Fruit fly (Drosophila melanogaster) whole organism, embryonic: ENCODE data around the gene Rabex-5.
A peak's percentile ranks its signal among the peaks of the same experiment; 100 is the strongest.

Experiments
- Adf1 ChIP-seq: fragments of 200-800 bp; sonication (Bioruptor generic); IDR thresholded peaks from 2 replicates; pipeline ENCODE4 v1.3.6; 2022; ENCODE audit warnings: missing biosample characterization, missing genetic modification characterization
- C15 ChIP-seq: fragments of 200-800 bp; sonication (Bioruptor generic); IDR thresholded peaks from 3 replicates; pipeline ENCODE4 v1.3.6; 2022; ENCODE audit warnings: missing biosample characterization, missing genetic modification characterization
- CG10267 ChIP-seq: fragments of 200-800 bp; sonication (Bioruptor generic); optimal IDR thresholded peaks from 2 replicates; lab custom pipeline; 2018; ENCODE audit warnings: missing biosample characterization, mild to moderate bottlenecking, missing genetic modification characterization, moderate library complexity
- CG11456 ChIP-seq: fragments of 200-800 bp; sonication (Bioruptor generic); IDR thresholded peaks from 3 replicates; pipeline ENCODE4 v1.3.6; 2022; ENCODE audit warnings: missing biosample characterization, missing genetic modification characterization
- CG12071 ChIP-seq: fragments of 200-800 bp; sonication (Bioruptor generic); optimal IDR thresholded peaks from 3 replicates; lab custom pipeline; 2018; ENCODE audit warnings: missing biosample characterization, mild to moderate bottlenecking, missing genetic modification characterization
- CG12299 ChIP-seq: fragments of 200-800 bp; sonication (Bioruptor generic); optimal IDR thresholded peaks from 2 replicates; lab custom pipeline; 2018; ENCODE audit warnings: missing biosample characterization, mild to moderate bottlenecking, missing genetic modification characterization
- CG13287 ChIP-seq: fragments of 200-800 bp; sonication (Bioruptor generic); IDR thresholded peaks from 2 replicates; pipeline ENCODE4 v1.3.6; 2022; ENCODE audit warnings: missing biosample characterization, missing genetic modification characterization; ENCODE audit not compliant: partially characterized antibody
- CG13624 ChIP-seq: fragments of 200-800 bp; sonication (Bioruptor generic); optimal IDR thresholded peaks from 2 replicates; lab custom pipeline; 2016; ENCODE audit warnings: missing biosample characterization, missing genetic modification characterization
- CG14441 ChIP-seq: fragments of 200-800 bp; sonication (Bioruptor generic); IDR thresholded peaks from 2 replicates; pipeline ENCODE4 v1.3.6; 2022; ENCODE audit warnings: missing biosample characterization, missing genetic modification characterization
- CG15269 ChIP-seq: fragments of 200-800 bp; sonication (Bioruptor generic); optimal IDR thresholded peaks from 2 replicates; lab custom pipeline; 2018; ENCODE audit warnings: missing biosample characterization, mild to moderate bottlenecking, missing genetic modification characterization, moderate library complexity
- CG17328 ChIP-seq: fragments of 200-800 bp; sonication (Bioruptor generic); IDR thresholded peaks from 2 replicates; pipeline ENCODE4 v1.3.6; 2022; ENCODE audit warnings: missing biosample characterization, missing genetic modification characterization
- CG2889 ChIP-seq: fragments of 200-800 bp; sonication (Bioruptor generic); IDR thresholded peaks from 3 replicates; pipeline ENCODE4 v1.3.6; 2022; ENCODE audit warnings: missing biosample characterization, missing genetic modification characterization
- CG32532 ChIP-seq: fragments of 200-800 bp; sonication (Bioruptor generic); IDR thresholded peaks from 2 replicates; pipeline ENCODE4 v1.3.6; 2022; ENCODE audit warnings: missing biosample characterization, missing genetic modification characterization
- CG34224 ChIP-seq: fragments of 200-800 bp; sonication (Bioruptor generic); IDR thresholded peaks from 3 replicates; pipeline ENCODE4 v1.3.6; 2022; ENCODE audit warnings: missing biosample characterization, missing genetic modification characterization; ENCODE audit not compliant: partially characterized antibody
- CG4328 ChIP-seq: fragments of 200-800 bp; sonication (Bioruptor generic); optimal IDR thresholded peaks from 3 replicates; lab custom pipeline; 2017; ENCODE audit warnings: missing biosample characterization, missing genetic modification reagents, missing genetic modification characterization
- CG4360 ChIP-seq: fragments of 200-800 bp; sonication (Bioruptor generic); IDR thresholded peaks from 2 replicates; pipeline ENCODE4 v1.3.6; 2022; ENCODE audit warnings: missing biosample characterization, missing genetic modification characterization
- CG4730 ChIP-seq: fragments of 200-800 bp; sonication (Bioruptor generic); IDR thresholded peaks from 2 replicates; pipeline ENCODE4 v1.3.6; 2022; ENCODE audit warnings: missing biosample characterization, missing genetic modification characterization
- CG5245 ChIP-seq: fragments of 200-800 bp; sonication (Bioruptor generic); optimal IDR thresholded peaks from 3 replicates; lab custom pipeline; 2016; ENCODE audit warnings: missing biosample characterization, missing genetic modification characterization
- CG6254 ChIP-seq: fragments of 200-800 bp; sonication (Bioruptor generic); optimal IDR thresholded peaks from 3 replicates; lab custom pipeline; 2017; ENCODE audit warnings: mild to moderate bottlenecking, missing biosample characterization, missing genetic modification reagents, missing genetic modification characterization
- CG6813 ChIP-seq: fragments of 200-800 bp; sonication (Bioruptor generic); optimal IDR thresholded peaks from 2 replicates; lab custom pipeline; 2017; ENCODE audit warnings: missing biosample characterization, missing genetic modification characterization, mild to moderate bottlenecking, moderate library complexity, missing genetic modification reagents
- CG7987 ChIP-seq: fragments of 200-800 bp; sonication (Bioruptor generic); optimal IDR thresholded peaks from 2 replicates; lab custom pipeline; 2018; ENCODE audit warnings: missing biosample characterization, mild to moderate bottlenecking, missing genetic modification characterization, moderate library complexity
- CG8290 ChIP-seq, 3 experiments: fragments of 200-800 bp; sonication (Bioruptor generic); optimal IDR thresholded peaks; 2 replicates each; lab custom pipeline; 2016 to 2019; ENCODE audit warnings: missing biosample characterization in 3 of 3, missing genetic modification characterization in 3 of 3, mild to moderate bottlenecking in 2 of 3, moderate library complexity in 1 of 3
- CoRest ChIP-seq: fragments of 200-800 bp; sonication (Bioruptor generic); optimal IDR thresholded peaks from 3 replicates; lab custom pipeline; 2018; ENCODE audit warnings: missing biosample characterization, mild to moderate bottlenecking, missing genetic modification characterization, moderate library complexity
- Dip3 ChIP-seq: fragments of 200-800 bp; sonication (Bioruptor generic); optimal IDR thresholded peaks from 3 replicates; lab custom pipeline; 2016; ENCODE audit warnings: missing biosample characterization, missing genetic modification characterization
- Fer2 ChIP-seq: fragments of 200-800 bp; sonication (Bioruptor generic); optimal IDR thresholded peaks from 2 replicates; lab custom pipeline; 2018; ENCODE audit warnings: missing biosample characterization, mild to moderate bottlenecking, missing genetic modification characterization, moderate library complexity
- Fer3 ChIP-seq: fragments of 200-800 bp; sonication (Bioruptor generic); optimal IDR thresholded peaks from 2 replicates; lab custom pipeline; 2018; ENCODE audit warnings: missing biosample characterization, mild to moderate bottlenecking, missing genetic modification characterization, moderate library complexity
- GATAe ChIP-seq: fragments of 200-800 bp; sonication (Bioruptor generic); conservative IDR thresholded peaks from 2 replicates; pipeline ENCODE4 v1.3.6; 2022; ENCODE audit warnings: missing biosample characterization, missing genetic modification characterization
- Gsc ChIP-seq: fragments of 200-800 bp; sonication (Bioruptor generic); IDR thresholded peaks from 2 replicates; pipeline ENCODE4 v1.3.6; 2022; ENCODE audit warnings: missing biosample characterization, missing genetic modification characterization
- Kr ChIP-seq: fragments of 200-800 bp; sonication (Bioruptor generic); optimal IDR thresholded peaks from 2 replicates; lab custom pipeline; 2017; ENCODE audit warnings: missing biosample characterization, mild to moderate bottlenecking, missing genetic modification characterization
- Max ChIP-seq: fragments of 200-800 bp; sonication (Bioruptor generic); optimal IDR thresholded peaks from 2 replicates; lab custom pipeline; 2016; ENCODE audit warnings: missing biosample characterization, mild to moderate bottlenecking, missing genetic modification characterization
- Neu2 ChIP-seq: fragments of 200-800 bp; sonication (Bioruptor generic); optimal IDR thresholded peaks from 3 replicates; lab custom pipeline; 2016; ENCODE audit warnings: missing biosample characterization, missing genetic modification characterization, borderline replicate concordance
- Poxn ChIP-seq: fragments of 200-800 bp; sonication (Bioruptor generic); IDR thresholded peaks from 2 replicates; pipeline ENCODE4 v1.3.6; 2022; ENCODE audit warnings: missing biosample characterization, missing genetic modification characterization
- Ravus ChIP-seq: fragments of 200-800 bp; sonication (Bioruptor generic); IDR thresholded peaks from 2 replicates; pipeline ENCODE4 v1.3.6; 2022; ENCODE audit warnings: missing biosample characterization, missing genetic modification characterization
- Trl ChIP-seq, 3 experiments: fragments of >200 bp in 2 of 3; fragments of 200-800 bp in 1 of 3; sonication (Bioruptor generic) in 1 of 3; optimal IDR thresholded peaks; 2 replicates in 1 of 3; 3 replicates in 2 of 3; lab custom pipeline; 2016 to 2017; ENCODE audit warnings: missing biosample characterization in 1 of 3, missing genetic modification characterization in 1 of 3
- al ChIP-seq: fragments of 200-800 bp; sonication (Bioruptor generic); IDR thresholded peaks from 2 replicates; pipeline ENCODE4 v1.3.6; 2022; ENCODE audit warnings: missing biosample characterization, missing genetic modification characterization
- aop ChIP-seq: fragments of 200-800 bp; sonication (Bioruptor generic); IDR thresholded peaks from 2 replicates; pipeline ENCODE4 v1.3.6; 2022; ENCODE audit warnings: missing biosample characterization, missing genetic modification characterization
- chn ChIP-seq: fragments of 200-800 bp; sonication (Bioruptor generic); optimal IDR thresholded peaks from 2 replicates; lab custom pipeline; 2016; ENCODE audit warnings: missing biosample characterization, missing genetic modification characterization
- ci ChIP-seq: fragments of 200-800 bp; sonication (Bioruptor generic); IDR thresholded peaks from 3 replicates; pipeline ENCODE4 v1.3.6; 2022; ENCODE audit warnings: missing biosample characterization, missing genetic modification characterization
- corto ChIP-seq: fragments of 200-800 bp; sonication (Bioruptor generic); optimal IDR thresholded peaks from 2 replicates; lab custom pipeline; 2016; ENCODE audit warnings: missing biosample characterization, mild to moderate bottlenecking, missing genetic modification characterization, moderate library complexity
- dan ChIP-seq: fragments of 200-800 bp; sonication (Bioruptor generic); IDR thresholded peaks from 2 replicates; pipeline ENCODE4 v1.3.6; 2022; ENCODE audit warnings: missing biosample characterization, missing genetic modification characterization
- dm ChIP-seq: fragments of 200-800 bp; sonication (Bioruptor generic); optimal IDR thresholded peaks from 3 replicates; lab custom pipeline; 2016; ENCODE audit warnings: missing biosample characterization, missing genetic modification characterization
- esg ChIP-seq: fragments of 200-800 bp; sonication (Bioruptor generic); conservative IDR thresholded peaks from 2 replicates; pipeline ENCODE4 v1.3.6; 2022; ENCODE audit warnings: missing biosample characterization, missing genetic modification characterization
- gce ChIP-seq: fragments of 200-800 bp; sonication (Bioruptor generic); IDR thresholded peaks from 3 replicates; pipeline ENCODE4 v1.3.6; 2022; ENCODE audit warnings: missing biosample characterization, missing genetic modification characterization
- gfzf ChIP-seq: fragments of 200-800 bp; sonication (Bioruptor generic); optimal IDR thresholded peaks from 2 replicates; lab custom pipeline; 2016; ENCODE audit warnings: missing biosample characterization, mild to moderate bottlenecking, missing genetic modification characterization, moderate library complexity
- hbn ChIP-seq: fragments of 200-800 bp; sonication (Bioruptor generic); IDR thresholded peaks from 2 replicates; pipeline ENCODE4 v1.3.6; 2022; ENCODE audit warnings: missing biosample characterization, missing genetic modification characterization; ENCODE audit not compliant: partially characterized antibody
- row ChIP-seq: fragments of 200-800 bp; sonication (Bioruptor generic); IDR thresholded peaks from 3 replicates; pipeline ENCODE4 v1.3.6; 2022; ENCODE audit warnings: missing biosample characterization, missing genetic modification characterization
- sens-2 ChIP-seq: fragments of 200-800 bp; sonication (Bioruptor generic); IDR thresholded peaks from 2 replicates; pipeline ENCODE4 v1.3.6; 2022; ENCODE audit warnings: missing biosample characterization, missing genetic modification characterization
- sob ChIP-seq: fragments of 200-800 bp; sonication (Bioruptor generic); IDR thresholded peaks from 2 replicates; pipeline ENCODE4 v1.3.6; 2022; ENCODE audit warnings: missing biosample characterization, missing genetic modification characterization
- tup ChIP-seq: fragments of 200-800 bp; sonication (Bioruptor generic); optimal IDR thresholded peaks from 2 replicates; lab custom pipeline; 2016; ENCODE audit warnings: missing biosample characterization, mild to moderate bottlenecking, missing genetic modification characterization, moderate library complexity
- vvl ChIP-seq: fragments of 200-800 bp; sonication (Bioruptor generic); IDR thresholded peaks from 2 replicates; pipeline ENCODE4 v1.3.6; 2022; ENCODE audit warnings: missing biosample characterization, missing genetic modification characterization

Gene Rabex-5

dm6 chr3L:1342133-1342580, 46.4 kb downstream of the Rabex-5 start, which contains the start of gene indra (continued):
- TF ChIP-seq gfzf (GFP tag; lab: Kevin White, UChicago) (peak; percentile 79), CG13624 (GFP tag; lab: Kevin White, UChicago) (peak; percentile 76), sens-2 (GFP tag; lab: Robert Waterston, UW) (no peak), Neu2 (GFP tag; lab: Kevin White, UChicago) (no peak), dan (no peak), esg (peak; percentile 32; the same call in 1 of the 2 replicates), dm (GFP tag; lab: Kevin White, UChicago) (peak; percentile 93), Poxn (GFP tag; lab: Robert Waterston, UW) (no peak), GATAe (GFP tag; lab: Robert Waterston, UW) (no peak), CG10267 (peak; percentile 77), Trl (optimal IDR thresholded peaks at IDR 0.05; lab: Kevin White, UChicago) (no peak), Trl (GFP tag; optimal IDR thresholded peaks at IDR 0.05; lab: Kevin White, UChicago) (peak; percentile 27), CG13287 (GFP tag; lab: Robert Waterston, UW) (peak; percentile 67; the same call in 1 of the 2 replicates), ci (GFP tag; lab: Robert Waterston, UW) (0 out of 3 replicates have a peak, but pooled peaks have one; percentile 58), row (GFP tag; lab: Robert Waterston, UW) (peak; percentile 81), CG7987 (GFP tag; lab: Kevin White, UChicago) (no peak), al (GFP tag; lab: Robert Waterston, UW) (0 out of 2 replicates have a peak, but pooled peaks have one; percentile 26), CG4360 (no peak), C15 (GFP tag; lab: Robert Waterston, UW) (no peak), CG5245 (peak; percentile 37), CG12299 (tag; lab: Kevin White, UChicago) (no peak), CoRest (tag; lab: Kevin White, UChicago) (peak; percentile 77), vvl (peak; percentile 74), Adf1 (GFP tag; lab: Robert Waterston, UW) (no peak), Gsc (GFP tag; lab: Robert Waterston, UW) (no peak), CG14441 (GFP tag; lab: Robert Waterston, UW) (no peak), Max (GFP tag; lab: Kevin White, UChicago) (peak; percentile 81), gce (GFP tag; lab: Robert Waterston, UW) (no peak), CG6813 (no peak), corto (GFP tag; lab: Kevin White, UChicago) (no peak), CG4730 (GFP tag; lab: Robert Waterston, UW) (no peak), tup (no peak), CG34224 (GFP tag; lab: Robert Waterston, UW) (peak; percentile 37; the same call in 1 of the 3 replicates), CG4328 (GFP tag; lab: Kevin White, UChicago) (peak; percentile 49), Ravus (GFP tag; lab: Robert Waterston, UW) (no peak), CG15269 (tag; lab: Kevin White, UChicago) (no peak), aop (GFP tag; lab: Robert Waterston, UW) (no peak), CG6254 (GFP tag; lab: Kevin White, UChicago) (no peak), Dip3 (GFP tag; lab: Kevin White, UChicago) (peak; percentile 59), CG8290 (GFP tag; optimal IDR thresholded peaks at IDR 0.05; lab: Kevin White, UChicago) (peak; percentile 5), CG8290 (tag; optimal IDR thresholded peaks at IDR 0.05; lab: Kevin White, UChicago) (no peak), chn (GFP tag; lab: Kevin White, UChicago) (peak; percentile 64), CG32532 (GFP tag; lab: Robert Waterston, UW) (peak; percentile 43; the same call in 1 of the 2 replicates), CG11456 (GFP tag; lab: Robert Waterston, UW) (no peak), sob (GFP tag; lab: Robert Waterston, UW) (0 out of 2 replicates have a peak, but pooled peaks have one; percentile 33), CG12071 (GFP tag; lab: Kevin White, UChicago) (no peak), hbn (peak; percentile 50; the same call in 1 of the 2 replicates), Fer2 (tag; lab: Kevin White, UChicago) (no peak), CG2889 (GFP tag; lab: Robert Waterston, UW) (0 out of 3 replicates have a peak, but pooled peaks have one; percentile 21), Kr (no peak), Fer3 (peak; percentile 7), CG17328 (peak; percentile 55)
